Worm (Caenorhabditis elegans) whole organism, L4/young adult: Measurements from ENCODE around the gene F17H10.4.

Experiments used
- W03F9.2 ChIP-seq: fragments of 150-350 bp; optimal IDR thresholded peaks from 2 replicates; lab custom pipeline; 2014; ENCODE audit warnings: missing biosample characterization, missing genetic modification characterization
- dao-5 ChIP-seq: sonication (generic microtip); optimal IDR thresholded peaks from 2 replicates; lab custom pipeline; 2016; ENCODE audit warnings: missing genotype, missing genetic modification characterization, moderate library complexity, missing compliant biosample characterization
- him-1 ChIP-seq: sonication (generic microtip); optimal IDR thresholded peaks from 2 replicates; lab custom pipeline; 2016; ENCODE audit warnings: missing genotype, missing genetic modification reagents, missing genetic modification characterization, missing compliant biosample characterization

- TF ChIP-seq him-1 (tag; lab: Kevin White, UChicago) (no peak), dao-5 (tag; lab: Kevin White, UChicago) (no peak), W03F9.2 (tag; lab: Kevin White, UChicago) (no peak)
Observed at ce11 chrX:13155730-13156129, 29.4 kb upstream of the F17H10.4 start.
